Fruit fly (Drosophila melanogaster): ENCODE results near the gene sNPF.

- TF ChIP-seq Myc (optimal IDR thresholded peaks at IDR 0.05) (no peak), h (optimal IDR thresholded peaks at IDR 0.05) (no peak)
These were observed 2.0 kb upstream of the sNPF start, which contains the start of gene AANATL3 for dm6 chr2L:20025711-20026110.
